Fruit fly (Drosophila melanogaster): Measurements from ENCODE around the gene CG11327.

Gene CG11327

dm6 chr2L:6673211-6674012, 13.1 kb downstream of the CG11327 start, which contains the start of gene Spn27A (continued):
- peak; percentile 2 for TF ChIP-seq sug (tag; optimal IDR thresholded peaks at IDR 0.05)
- no peak for TF ChIP-seq GATAe (GFP tag; conservative IDR thresholded peaks at IDR 0.05)
- TF ChIP-seq BtbVII (GFP tag; optimal IDR thresholded peaks at IDR 0.05): peak; percentile 64
- no peak for TF ChIP-seq CG12744 (GFP tag; optimal IDR thresholded peaks at IDR 0.05)
- TF ChIP-seq da (GFP tag; optimal IDR thresholded peaks at IDR 0.05): no peak
- TF ChIP-seq CG8089 (GFP tag; optimal IDR thresholded peaks at IDR 0.05): peak; percentile 40
- 0 out of 3 replicates have a peak, but pooled peaks have one; percentile 3 for TF ChIP-seq zfh1 (GFP tag; IDR thresholded peaks at IDR 0.05)
- TF ChIP-seq Taf1 (GFP tag; IDR thresholded peaks at IDR 0.05): no peak
- TF ChIP-seq Aef1 (GFP tag; IDR thresholded peaks at IDR 0.05): peak; percentile 35; the same call in 1 of the 3 replicates
- peak; percentile 25 for TF ChIP-seq Six4 (GFP tag; optimal IDR thresholded peaks at IDR 0.05)
- TF ChIP-seq Sry-β (GFP tag; optimal IDR thresholded peaks at IDR 0.05): peak; percentile 54
- no peak for TF ChIP-seq CG2129 (GFP tag; IDR thresholded peaks at IDR 0.05; ENCODE audit: partially characterized antibody)
- TF ChIP-seq tna (GFP tag; IDR thresholded peaks at IDR 0.05; ENCODE audit: partially characterized antibody): no peak
- no peak for TF ChIP-seq CG3838 (GFP tag; optimal IDR thresholded peaks at IDR 0.05)
- TF ChIP-seq CG1603 (tag; optimal IDR thresholded peaks at IDR 0.05): peak; percentile 68
- TF ChIP-seq row (GFP tag; IDR thresholded peaks at IDR 0.05): peak; percentile 59; the same call in 2 of the 3 replicates
- no peak for TF ChIP-seq sna (GFP tag; IDR thresholded peaks at IDR 0.05; ENCODE audit: partially characterized antibody)
- no peak for TF ChIP-seq CG17612 (GFP tag; IDR thresholded peaks at IDR 0.05)
- peak; percentile 27 for TF ChIP-seq Mes4 (GFP tag; optimal IDR thresholded peaks at IDR 0.05)
- TF ChIP-seq Meics (GFP tag; optimal IDR thresholded peaks at IDR 0.05): no peak
- TF ChIP-seq CG10147 (GFP tag; optimal IDR thresholded peaks at IDR 0.05): peak; percentile 30
- TF ChIP-seq CG10979 (tag; optimal IDR thresholded peaks at IDR 0.05): peak; percentile 69
- TF ChIP-seq CG4617 (GFP tag; optimal IDR thresholded peaks at IDR 0.05; ENCODE audit: borderline replicate concordance): peak; percentile 11
- TF ChIP-seq CG15479 (GFP tag; optimal IDR thresholded peaks at IDR 0.05): no peak
- TF ChIP-seq ham (GFP tag; IDR thresholded peaks at IDR 0.05): no peak
- TF ChIP-seq CG2889 (GFP tag; IDR thresholded peaks at IDR 0.05): no peak
- peak; percentile 29 for TF ChIP-seq Fer2 (tag; optimal IDR thresholded peaks at IDR 0.05)
- TF ChIP-seq al (GFP tag; IDR thresholded peaks at IDR 0.05): no peak
- TF ChIP-seq twi (tag; optimal IDR thresholded peaks at IDR 0.05): peak; percentile 42
- peak; percentile 45 for TF ChIP-seq YL-1 (GFP tag; optimal IDR thresholded peaks at IDR 0.05)
- TF ChIP-seq unc-4 (GFP tag; IDR thresholded peaks at IDR 0.05; ENCODE audit: partially characterized antibody): no peak
- TF ChIP-seq CG6272 (GFP tag; IDR thresholded peaks at IDR 0.05): no peak
- TF ChIP-seq corto (GFP tag; optimal IDR thresholded peaks at IDR 0.05): no peak
- TF ChIP-seq CG11398 (GFP tag; optimal IDR thresholded peaks at IDR 0.05): no peak
- peak; percentile 40 for TF ChIP-seq D19B (GFP tag; optimal IDR thresholded peaks at IDR 0.05)
- no peak for TF ChIP-seq CG11093 (GFP tag; IDR thresholded peaks at IDR 0.05)
- no peak for TF ChIP-seq CG1647 (GFP tag; optimal IDR thresholded peaks at IDR 0.05)
- TF ChIP-seq otp (GFP tag; IDR thresholded peaks at IDR 0.05): no peak
- peak; percentile 52 for TF ChIP-seq CG12299 (tag; optimal IDR thresholded peaks at IDR 0.05)
- TF ChIP-seq CG12219 (GFP tag; optimal IDR thresholded peaks at IDR 0.05): no peak
- no peak for TF ChIP-seq D (optimal IDR thresholded peaks at IDR 0.05)
- TF ChIP-seq D (GFP tag; optimal IDR thresholded peaks at IDR 0.05): peak; percentile 60
- peak; percentile 66 for TF ChIP-seq Max (GFP tag; optimal IDR thresholded peaks at IDR 0.05)
- TF ChIP-seq slou (GFP tag; optimal IDR thresholded peaks at IDR 0.05): peak; percentile 51
- TF ChIP-seq luna (GFP tag; optimal IDR thresholded peaks at IDR 0.05): peak; percentile 29
- TF ChIP-seq CG2120 (GFP tag; optimal IDR thresholded peaks at IDR 0.05): peak; percentile 76
- TF ChIP-seq ci (GFP tag; IDR thresholded peaks at IDR 0.05): 0 out of 3 replicates have a peak, but pooled peaks have one; percentile 51

Measured in whole organism, embryonic.